Fruit fly (Drosophila melanogaster) S2 (cell line): ENCODE results near the gene CG11980.

Source experiments
- CG8478 ChIP-seq: fragments of >200 bp; optimal IDR thresholded peaks from 2 replicates; lab custom pipeline; 2018
- CTCF ChIP-seq, 2 experiments: fragments of >200 bp; optimal IDR thresholded peaks; 2 replicates each; lab custom pipeline; 2018

- TF ChIP-seq CG8478 (lab: Kevin White, UChicago) (no peak), CTCF (optimal IDR thresholded peaks at IDR 0.05; lab: Kevin White, UChicago) (no peak)
Observed at dm6 chr3R:9051937-9052680, 48.3 kb downstream of the CG11980 start, which contains the start of gene Kdm2.
